Fruit fly (Drosophila melanogaster): ENCODE measurements around the gene EMC2B.

EMC2B gene

dm6 chr3R:16941285-16941684 is 50.4 kb downstream of the EMC2B start:
- TF ChIP-seq mam (GFP tag; optimal IDR thresholded peaks at IDR 0.05) (no peak), CG6689 (GFP tag; IDR thresholded peaks at IDR 0.05) (0 out of 2 replicates have a peak, but pooled peaks have one; percentile 11), ara (GFP tag; IDR thresholded peaks at IDR 0.05) (peak; percentile 45; the same call in 1 of the 2 replicates), CG15479 (GFP tag; optimal IDR thresholded peaks at IDR 0.05) (no peak), Blimp-1 (GFP tag; optimal IDR thresholded peaks at IDR 0.05) (no peak), CG2120 (GFP tag; optimal IDR thresholded peaks at IDR 0.05) (no peak), CG15269 (tag; optimal IDR thresholded peaks at IDR 0.05) (no peak), nmo (GFP tag; optimal IDR thresholded peaks at IDR 0.05) (peak; percentile 23), CG43689 (GFP tag; IDR thresholded peaks at IDR 0.05) (no peak), Trl (optimal IDR thresholded peaks at IDR 0.05) (no peak), Trl (GFP tag; optimal IDR thresholded peaks at IDR 0.05) (no peak), fd96Cb (tag; optimal IDR thresholded peaks at IDR 0.05) (peak; percentile 19), Atf3 (GFP tag; optimal IDR thresholded peaks at IDR 0.05) (no peak), eyg (GFP tag; optimal IDR thresholded peaks at IDR 0.05) (no peak), al (GFP tag; IDR thresholded peaks at IDR 0.05) (no peak), ssp (GFP tag; IDR thresholded peaks at IDR 0.05) (no peak), CG18764 (GFP tag; optimal IDR thresholded peaks at IDR 0.05) (no peak), E2f2 (GFP tag; IDR thresholded peaks at IDR 0.05) (no peak), CG15696 (tag; optimal IDR thresholded peaks at IDR 0.05) (peak; percentile 21), sens (GFP tag) (peak; percentile 75), CG9727 (GFP tag; optimal IDR thresholded peaks at IDR 0.05) (peak; percentile 5), CG10959 (GFP tag; IDR thresholded peaks at IDR 0.05) (peak; percentile 35; the same call in 1 of the 2 replicates), emc (GFP tag; optimal IDR thresholded peaks at IDR 0.05) (no peak), CG18262 (tag; optimal IDR thresholded peaks at IDR 0.05) (peak; percentile 44), CG7556 (GFP tag; optimal IDR thresholded peaks at IDR 0.05) (no peak), CG15514 (GFP tag; optimal IDR thresholded peaks at IDR 0.05) (no peak), klu (GFP tag; IDR thresholded peaks at IDR 0.05) (no peak), CG4707 (GFP tag; optimal IDR thresholded peaks at IDR 0.05) (peak; percentile 6), sna (GFP tag; IDR thresholded peaks at IDR 0.05; ENCODE audit: partially characterized antibody) (no peak), stc (GFP tag; IDR thresholded peaks at IDR 0.05) (no peak), CG12104 (GFP tag; optimal IDR thresholded peaks at IDR 0.05) (no peak), CG10979 (tag; optimal IDR thresholded peaks at IDR 0.05) (peak; percentile 41), crol (GFP tag; IDR thresholded peaks at IDR 0.05) (0 out of 2 replicates have a peak, but pooled peaks have one; percentile 11), CG4730 (GFP tag; IDR thresholded peaks at IDR 0.05) (0 out of 2 replicates have a peak, but pooled peaks have one; percentile 10), dmrt11E (tag; optimal IDR thresholded peaks at IDR 0.05) (peak; percentile 59), lola (GFP tag; optimal IDR thresholded peaks at IDR 0.05) (no peak), CG10267 (tag; optimal IDR thresholded peaks at IDR 0.05) (peak; percentile 17), Abd-B (GFP tag; optimal IDR thresholded peaks at IDR 0.05) (peak; percentile 39), CG4404 (GFP tag; IDR thresholded peaks at IDR 0.05) (peak; percentile 38; the same call in 1 of the 2 replicates), HLHmδ (GFP tag; optimal IDR thresholded peaks at IDR 0.05) (no peak), CG1647 (GFP tag; optimal IDR thresholded peaks at IDR 0.05) (no peak), chn (GFP tag; optimal IDR thresholded peaks at IDR 0.05) (no peak), Ets97D (GFP tag; optimal IDR thresholded peaks at IDR 0.05) (no peak), CG9876 (GFP tag; optimal IDR thresholded peaks at IDR 0.05) (no peak), CG6272 (GFP tag; IDR thresholded peaks at IDR 0.05) (no peak), phol (tag; optimal IDR thresholded peaks at IDR 0.05) (peak; percentile 15), Rx (GFP tag; IDR thresholded peaks at IDR 0.05) (no peak), Hand (GFP tag; optimal IDR thresholded peaks at IDR 0.05) (no peak), hkb (optimal IDR thresholded peaks at IDR 0.05) (no peak), hkb (GFP tag; IDR thresholded peaks at IDR 0.05) (no peak), Ada2b (GFP tag; IDR thresholded peaks at IDR 0.05) (no peak), CG17829 (tag; optimal IDR thresholded peaks at IDR 0.05) (peak; percentile 38)
